Worm (Caenorhabditis elegans): ENCODE results near the gene idpp-16.

DNA sequence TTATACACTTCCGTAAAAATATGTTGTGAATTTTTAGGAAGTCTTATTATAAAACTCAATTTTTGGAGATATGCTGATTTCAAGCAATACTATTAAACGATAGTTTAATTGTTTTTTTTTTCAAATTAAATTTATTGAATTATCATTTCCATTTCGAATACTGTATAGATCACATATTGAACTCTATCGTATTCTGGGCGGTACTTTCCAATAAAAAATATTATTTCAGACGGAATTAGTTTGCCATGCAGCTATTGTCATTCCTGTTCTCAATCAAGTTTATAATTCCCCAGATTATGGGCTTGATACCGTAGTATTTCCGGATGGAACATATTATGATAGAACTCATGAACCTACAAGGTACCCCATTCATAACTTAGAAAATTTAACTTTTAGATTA lies 31.8 kb downstream of the idpp-16 start:
- TF ChIP-seq unc-39 (tag; optimal IDR thresholded peaks at IDR 0.05) (no peak), lin-13 (tag; optimal IDR thresholded peaks at IDR 0.05) (no peak), nhr-2 (tag; optimal IDR thresholded peaks at IDR 0.05) (no peak), nhr-12 (tag; optimal IDR thresholded peaks at IDR 0.05) (no peak), nhr-237 (tag; optimal IDR thresholded peaks at IDR 0.05) (no peak), pha-4 (tag; optimal IDR thresholded peaks at IDR 0.05) (no peak), ces-1 (GFP tag; optimal IDR thresholded peaks at IDR 0.05) (no peak), elt-1 (tag; optimal IDR thresholded peaks at IDR 0.05; ENCODE audit: borderline replicate concordance, insufficient read depth) (no peak), nhr-76 (tag; optimal IDR thresholded peaks at IDR 0.05) (no peak)
